Worm (Caenorhabditis elegans) whole organism, L2 larva: Measurements from ENCODE around the gene F32H5.1.

Experiments
- C34F6.9 ChIP-seq: fragments of 150-350 bp; optimal IDR thresholded peaks from 2 replicates; lab custom pipeline; 2014; ENCODE audit warnings: missing biosample characterization, missing genetic modification characterization
- Y55F3AM.14 ChIP-seq: fragments of 200-800 bp; sonication (Bioruptor generic); optimal IDR thresholded peaks from 2 replicates; lab custom pipeline; 2018; ENCODE audit warnings: mild to moderate bottlenecking, missing genetic modification characterization, missing compliant biosample characterization
- ZK546.5 ChIP-seq: sonication (generic microtip); optimal IDR thresholded peaks from 2 replicates; lab custom pipeline; 2017; ENCODE audit warnings: missing biosample characterization, missing genetic modification characterization
- aly-2 ChIP-seq: fragments of 150-350 bp; optimal IDR thresholded peaks from 2 replicates; lab custom pipeline; 2014; ENCODE audit warnings: missing biosample characterization, missing genetic modification characterization
- ama-1 ChIP-seq: fragments of 150-350 bp; optimal IDR thresholded peaks from 2 replicates; lab custom pipeline; 2018; ENCODE audit warnings: inconsistent platforms
- blmp-1 ChIP-seq: sonication (generic microtip); optimal IDR thresholded peaks from 2 replicates; lab custom pipeline; 2017; ENCODE audit warnings: missing genetic modification characterization, mild to moderate bottlenecking, missing compliant biosample characterization, antibody characterized with exemption, moderate library complexity; ENCODE audit not compliant: insufficient read depth
- ceh-82 ChIP-seq: fragments of 150-350 bp; optimal IDR thresholded peaks from 2 replicates; lab custom pipeline; 2014; ENCODE audit warnings: missing biosample characterization, missing genetic modification characterization
- crh-2 ChIP-seq: sonication (generic microtip); optimal IDR thresholded peaks from 2 replicates; lab custom pipeline; 2017; ENCODE audit warnings: missing biosample characterization, missing genetic modification characterization
- dmd-4 ChIP-seq: sonication (generic microtip); optimal IDR thresholded peaks from 2 replicates; lab custom pipeline; 2017; ENCODE audit warnings: missing biosample characterization, missing genetic modification characterization
- elt-1 ChIP-seq: fragments of 150-350 bp; optimal IDR thresholded peaks from 2 replicates; lab custom pipeline; 2014; ENCODE audit warnings: missing biosample characterization, missing genetic modification characterization
- elt-3 ChIP-seq: sonication (generic microtip); optimal IDR thresholded peaks from 2 replicates; lab custom pipeline; 2017; ENCODE audit warnings: missing biosample characterization, missing genetic modification characterization
- gmeb-1 ChIP-seq: fragments of 150-350 bp; optimal IDR thresholded peaks from 2 replicates; lab custom pipeline; 2014; ENCODE audit warnings: missing biosample characterization, missing genetic modification characterization
- lin-11 ChIP-seq: fragments of 150-350 bp; sonication (generic microtip); optimal IDR thresholded peaks from 2 replicates; lab custom pipeline; 2014; ENCODE audit warnings: missing biosample characterization, missing genetic modification characterization, inconsistent platforms, mixed read lengths
- lin-13 ChIP-seq: fragments of 150-350 bp; optimal IDR thresholded peaks from 2 replicates; lab custom pipeline; 2014; ENCODE audit warnings: missing biosample characterization, missing genetic modification reagents, missing genetic modification characterization
- lin-39 ChIP-seq: fragments of 150-350 bp; optimal IDR thresholded peaks from 2 replicates; lab custom pipeline; 2014; ENCODE audit warnings: missing biosample characterization, missing genetic modification reagents, missing genetic modification characterization
- mab-5 ChIP-seq: fragments of 150-350 bp; optimal IDR thresholded peaks from 2 replicates; lab custom pipeline; 2014; ENCODE audit warnings: missing biosample characterization, missing genetic modification characterization
- mbf-1 ChIP-seq: sonication (generic microtip); optimal IDR thresholded peaks from 2 replicates; lab custom pipeline; 2017; ENCODE audit warnings: missing biosample characterization, missing genetic modification characterization
- mdl-1 ChIP-seq, 2 experiments: fragments of 150-350 bp in 1 of 2; sonication (generic microtip) in 1 of 2; optimal IDR thresholded peaks; 2 replicates each; lab custom pipeline; 2017; ENCODE audit warnings: missing biosample characterization in 2 of 2, missing genetic modification characterization in 2 of 2
- nhr-10 ChIP-seq: sonication (generic microtip); optimal IDR thresholded peaks from 2 replicates; lab custom pipeline; 2017; ENCODE audit warnings: missing biosample characterization, missing genetic modification characterization
- nhr-12 ChIP-seq: fragments of 150-350 bp; optimal IDR thresholded peaks from 2 replicates; lab custom pipeline; 2014; ENCODE audit warnings: missing biosample characterization, missing genetic modification characterization
- nhr-129 ChIP-seq: fragments of 150-350 bp; optimal IDR thresholded peaks from 2 replicates; lab custom pipeline; 2014; ENCODE audit warnings: missing biosample characterization, missing genetic modification characterization
- nhr-21 ChIP-seq: fragments of 150-350 bp; optimal IDR thresholded peaks from 2 replicates; lab custom pipeline; 2014; ENCODE audit warnings: missing biosample characterization, missing genetic modification characterization
- nhr-23 ChIP-seq: fragments of 150-350 bp; optimal IDR thresholded peaks from 2 replicates; lab custom pipeline; 2014; ENCODE audit warnings: missing biosample characterization, missing genetic modification reagents, missing genetic modification characterization
- nhr-237 ChIP-seq: fragments of 150-350 bp; optimal IDR thresholded peaks from 2 replicates; lab custom pipeline; 2014; ENCODE audit warnings: missing biosample characterization, missing genetic modification characterization
- nhr-25 ChIP-seq: fragments of 150-350 bp; sonication (generic microtip); optimal IDR thresholded peaks from 3 replicates; lab custom pipeline; 2014; ENCODE audit warnings: missing biosample characterization, missing genetic modification characterization
- nhr-6 ChIP-seq: fragments of 150-350 bp; optimal IDR thresholded peaks from 2 replicates; lab custom pipeline; 2014; ENCODE audit warnings: missing biosample characterization, missing genetic modification characterization
- nhr-77 ChIP-seq: fragments of 150-350 bp; optimal IDR thresholded peaks from 2 replicates; lab custom pipeline; 2014; ENCODE audit warnings: missing biosample characterization, missing genetic modification characterization
- sem-4 ChIP-seq: fragments of 150-350 bp; optimal IDR thresholded peaks from 2 replicates; lab custom pipeline; 2014; ENCODE audit warnings: missing biosample characterization, missing genetic modification reagents, missing genetic modification characterization
- skn-1 ChIP-seq: sonication (generic microtip); optimal IDR thresholded peaks from 2 replicates; lab custom pipeline; 2017; ENCODE audit warnings: missing biosample characterization, missing genetic modification characterization
- sma-3 ChIP-seq: sonication (generic microtip); optimal IDR thresholded peaks from 2 replicates; lab custom pipeline; 2016; ENCODE audit warnings: missing genetic modification reagents, missing genetic modification characterization, missing compliant biosample characterization
- sma-9 ChIP-seq, 2 experiments: fragments of 150-350 bp in 1 of 2; sonication (generic microtip) in 1 of 2; optimal IDR thresholded peaks; 2 replicates each; lab custom pipeline; 2014 to 2016; ENCODE audit warnings: missing genetic modification characterization in 2 of 2, mild to moderate bottlenecking in 1 of 2, missing biosample characterization in 1 of 2, missing compliant biosample characterization in 1 of 2, missing genetic modification reagents in 1 of 2, moderate library complexity in 1 of 2
- snpc-4 ChIP-seq: fragments of 150-350 bp; optimal IDR thresholded peaks from 2 replicates; lab custom pipeline; 2014; ENCODE audit warnings: missing biosample characterization, missing genetic modification characterization
- unc-39 ChIP-seq: fragments of 150-350 bp; optimal IDR thresholded peaks from 2 replicates; lab custom pipeline; 2014; ENCODE audit warnings: missing biosample characterization, missing genetic modification characterization
- unc-55 ChIP-seq: fragments of 150-350 bp; sonication (generic microtip); optimal IDR thresholded peaks from 3 replicates; lab custom pipeline; 2014; ENCODE audit warnings: missing biosample characterization, missing genetic modification reagents, missing genetic modification characterization
- unc-62 ChIP-seq: fragments of 150-350 bp; optimal IDR thresholded peaks from 2 replicates; lab custom pipeline; 2014; ENCODE audit warnings: missing biosample characterization, missing genetic modification reagents, missing genetic modification characterization
- zag-1 ChIP-seq: fragments of 150-350 bp; optimal IDR thresholded peaks from 2 replicates; lab custom pipeline; 2014; ENCODE audit warnings: missing biosample characterization, missing genetic modification characterization
- ztf-1 ChIP-seq: fragments of 200-800 bp; sonication (Bioruptor generic); conservative IDR thresholded peaks from 2 replicates; pipeline ENCODE4 v1.3.6; 2022; ENCODE audit warnings: missing genetic modification characterization, missing compliant biosample characterization
- ztf-11 ChIP-seq: sonication (generic microtip); optimal IDR thresholded peaks from 2 replicates; lab custom pipeline; 2017; ENCODE audit warnings: missing biosample characterization, missing genetic modification characterization
- ztf-4 ChIP-seq: fragments of 150-350 bp; optimal IDR thresholded peaks from 2 replicates; lab custom pipeline; 2014; ENCODE audit warnings: missing biosample characterization, missing genetic modification characterization

The F32H5.1 gene

ce11 chrV:13367024-13367423 lies 9.2 kb upstream of the F32H5.1 start, which contains the start of gene srx-125:
Gene srx-125, plus strand, starts transcription at chrV:13367324.
- TF ChIP-seq Y55F3AM.14 (GFP tag; lab: Kevin White, UChicago), result no peak
- no peak for TF ChIP-seq skn-1 (tag; lab: Kevin White, UChicago)
- TF ChIP-seq sem-4 (tag; lab: Kevin White, UChicago), result no peak
- no peak for TF ChIP-seq elt-1 (tag; lab: Kevin White, UChicago)
- TF ChIP-seq blmp-1 (tag; lab: Kevin White, UChicago), result no peak
- no peak for TF ChIP-seq dmd-4 (tag; lab: Kevin White, UChicago)
- no peak for TF ChIP-seq nhr-25 (tag; lab: Kevin White, UChicago)

DNA sequence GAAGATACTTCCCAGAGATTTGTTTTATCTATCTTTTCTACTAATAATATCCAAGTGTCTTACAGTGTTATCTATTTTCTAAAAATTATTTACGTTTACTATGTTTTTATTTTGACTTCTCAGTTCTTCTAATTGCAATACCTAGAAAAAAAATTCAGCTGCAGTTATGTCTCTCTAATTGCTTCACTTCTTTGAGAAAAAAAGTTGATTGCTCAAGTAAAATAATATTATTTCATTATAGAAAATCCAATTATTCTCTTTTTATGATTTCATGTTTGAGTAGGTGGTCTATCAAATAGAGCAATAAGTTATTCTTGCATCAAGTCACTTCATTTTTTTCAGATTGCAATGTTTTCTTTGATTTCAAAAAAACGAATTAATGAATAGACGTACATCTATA lies 8.7 kb upstream of the F32H5.1 start:
- TF ChIP-seq nhr-129 (no peak), ZK546.5 (tag; lab: Kevin White, UChicago) (no peak), zag-1 (tag; lab: Kevin White, UChicago) (no peak), sma-9 (GFP tag; optimal IDR thresholded peaks at IDR 0.05; lab: Kevin White, UChicago) (no peak), sma-9 (tag; optimal IDR thresholded peaks at IDR 0.05; lab: Kevin White, UChicago) (no peak), lin-39 (no peak), ama-1 (lab: Kevin White, UChicago) (no peak), unc-39 (tag; lab: Kevin White, UChicago) (no peak)
- TF ChIP-seq, all 48 proteins: peak for 0

DNA sequence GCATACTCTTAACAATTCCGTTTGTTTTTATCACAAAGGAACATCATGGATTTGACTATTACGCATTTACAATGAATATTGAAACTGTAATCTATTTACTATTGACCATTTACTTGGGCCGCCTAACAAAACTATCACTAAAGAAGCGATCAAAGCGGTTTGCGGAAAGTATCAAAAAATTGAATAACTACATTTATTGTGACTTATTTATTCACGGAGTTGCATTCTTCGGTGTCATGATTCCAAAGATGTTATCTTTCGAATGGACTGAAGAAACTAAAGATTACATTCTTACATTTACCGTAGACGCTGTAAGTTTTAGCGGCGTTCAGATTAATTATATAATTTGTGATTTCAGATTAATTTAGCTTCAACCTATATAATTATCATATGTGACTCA lies 6.4 kb upstream of the F32H5.1 start:
- no peak for TF ChIP-seq ztf-4
- TF ChIP-seq elt-1 (tag; lab: Kevin White, UChicago), result no peak
- TF ChIP-seq ztf-11 (tag; lab: Kevin White, UChicago), result no peak
- no peak for TF ChIP-seq nhr-10 (tag; lab: Kevin White, UChicago)
- TF ChIP-seq zag-1 (tag; lab: Kevin White, UChicago), result no peak
- no peak for TF ChIP-seq ceh-82
- no peak for TF ChIP-seq snpc-4 (tag; lab: Kevin White, UChicago)
- no peak for TF ChIP-seq nhr-21 (tag; lab: Kevin White, UChicago)
- no peak for TF ChIP-seq gmeb-1
- TF ChIP-seq, all 48 proteins: peak for 0

ce11 chrV:13363415-13363814 lies 5.6 kb upstream of the F32H5.1 start, which contains the start of gene srg-46:
Gene srg-46, plus strand, starts transcription at chrV:13363715.
- TF ChIP-seq ama-1 (lab: Kevin White, UChicago), result no peak
- TF ChIP-seq gmeb-1, result no peak
- no peak for TF ChIP-seq nhr-10 (tag; lab: Kevin White, UChicago)
- TF ChIP-seq lin-39, result no peak
- no peak for TF ChIP-seq nhr-25 (tag; lab: Kevin White, UChicago)
- no peak for TF ChIP-seq aly-2
- TF ChIP-seq mbf-1, result no peak
- TF ChIP-seq dmd-4 (tag; lab: Kevin White, UChicago), result no peak

DNA sequence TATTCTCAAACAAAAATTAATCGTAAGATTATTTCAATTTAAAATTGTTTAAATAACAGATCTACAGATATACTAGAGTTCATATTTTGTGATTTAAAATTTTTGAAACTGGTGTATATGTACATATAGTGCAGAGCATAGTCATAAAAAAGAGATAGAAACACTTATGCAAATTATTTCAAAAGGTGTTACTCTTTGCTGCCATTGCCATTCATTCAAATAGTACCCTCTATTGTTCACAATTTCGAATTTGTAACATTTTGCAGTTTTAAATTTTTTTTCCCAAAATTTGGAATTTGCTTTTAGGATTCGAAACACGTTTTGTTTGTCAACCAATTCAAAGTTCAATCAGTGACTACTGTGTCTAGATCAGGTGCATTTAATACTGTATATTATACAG lies 2.4 kb upstream of the F32H5.1 start, which contains the start of gene F32H5.4:
TSS of gene F32H5.4 (plus strand) at position 301 of the 400 bp plus-strand sequence.
- TF ChIP-seq snpc-4 (tag; lab: Kevin White, UChicago) (no peak), mab-5 (no peak), ceh-82 (no peak), ama-1 (lab: Kevin White, UChicago) (no peak), blmp-1 (tag; lab: Kevin White, UChicago) (no peak), skn-1 (tag; lab: Kevin White, UChicago) (no peak), mbf-1 (no peak), ztf-1 (GFP tag; lab: Robert Waterston, UW) (no peak), Y55F3AM.14 (GFP tag; lab: Kevin White, UChicago) (no peak), C34F6.9 (no peak), crh-2 (tag; lab: Kevin White, UChicago) (no peak)

DNA sequence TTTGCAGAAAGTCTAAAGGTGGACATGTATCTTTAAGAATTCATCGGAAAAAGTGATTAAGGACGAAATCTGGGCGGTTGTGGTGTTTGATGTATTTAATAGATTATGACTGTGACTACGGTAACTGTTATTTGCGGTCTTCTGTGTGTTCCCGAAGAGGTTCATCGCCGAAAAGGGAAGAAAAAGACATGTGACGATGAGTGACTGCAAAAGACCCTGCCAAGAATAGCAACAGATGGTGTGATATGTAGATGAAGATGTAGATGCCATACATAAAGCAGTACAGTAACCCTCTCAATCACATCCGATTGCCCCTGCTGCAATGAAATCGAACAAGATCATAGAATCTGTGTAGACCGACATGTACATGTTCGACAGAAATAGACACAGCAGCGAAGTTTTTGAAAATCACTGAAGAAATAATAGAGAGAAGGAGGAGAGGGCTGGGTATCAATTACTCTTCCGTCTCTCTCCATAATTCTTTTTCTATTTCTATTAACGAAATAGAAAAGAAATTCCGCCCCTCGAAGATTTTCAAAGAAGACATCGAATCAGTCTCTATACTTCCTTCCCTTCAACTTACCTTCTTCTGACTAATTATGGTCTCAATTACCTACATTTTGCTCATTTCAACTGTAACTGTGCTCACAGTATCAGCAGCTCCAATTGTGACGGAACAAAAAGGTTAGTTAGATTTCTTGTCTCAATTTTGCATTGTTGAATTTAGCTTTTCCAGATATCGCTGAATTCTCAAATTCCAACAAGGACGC lies 1.2 kb upstream of the F32H5.1 start, which contains the start of gene F32H5.3:
TSS of gene F32H5.3 (plus strand) at position 513 of the 770 bp plus-strand sequence.
- TF ChIP-seq nhr-23 (tag; lab: Kevin White, UChicago) (no peak), skn-1 (tag; lab: Kevin White, UChicago) (no peak), sma-3 (GFP tag; lab: Kevin White, UChicago) (peak; percentile 30), ama-1 (lab: Kevin White, UChicago) (peak; percentile 30), dmd-4 (tag; lab: Kevin White, UChicago) (no peak), mbf-1 (no peak), lin-11 (no peak), elt-1 (tag; lab: Kevin White, UChicago) (no peak), nhr-6 (tag; lab: Kevin White, UChicago) (no peak), blmp-1 (tag; lab: Kevin White, UChicago) (peak; percentile 12), mdl-1 (tag; optimal IDR thresholded peaks at IDR 0.05; lab: Kevin White, UChicago) (no peak), unc-62 (GFP tag; lab: Kevin White, UChicago) (no peak), elt-3 (tag; lab: Kevin White, UChicago) (no peak), ztf-1 (GFP tag; lab: Robert Waterston, UW) (no peak), gmeb-1 (no peak), sem-4 (tag; lab: Kevin White, UChicago) (no peak), mab-5 (no peak), unc-55 (GFP tag; lab: Kevin White, UChicago) (no peak), nhr-77 (no peak), lin-13 (GFP tag; lab: Kevin White, UChicago) (no peak), nhr-12 (tag; lab: Kevin White, UChicago) (no peak), ZK546.5 (tag; lab: Kevin White, UChicago) (no peak), nhr-237 (tag; lab: Kevin White, UChicago) (no peak), unc-39 (tag; lab: Kevin White, UChicago) (no peak)
